Worm (Caenorhabditis elegans) whole organism, L4/young adult: ENCODE data around the gene cbs-1.

Experiments
- W03F9.2 ChIP-seq: fragments of 150-350 bp; optimal IDR thresholded peaks from 2 replicates; lab custom pipeline; 2014; ENCODE audit warnings: missing biosample characterization, missing genetic modification characterization
- dao-5 ChIP-seq: sonication (generic microtip); optimal IDR thresholded peaks from 2 replicates; lab custom pipeline; 2016; ENCODE audit warnings: missing genotype, missing genetic modification characterization, moderate library complexity, missing compliant biosample characterization
- him-1 ChIP-seq: sonication (generic microtip); optimal IDR thresholded peaks from 2 replicates; lab custom pipeline; 2016; ENCODE audit warnings: missing genotype, missing genetic modification reagents, missing genetic modification characterization, missing compliant biosample characterization

The cbs-1 gene

ce11 chrX:10068468-10068867 lies 14.4 kb downstream of the cbs-1 start:
- TF ChIP-seq him-1 (tag; lab: Kevin White, UChicago) (no peak), dao-5 (tag; lab: Kevin White, UChicago) (no peak), W03F9.2 (tag; lab: Kevin White, UChicago) (no peak)

- TF ChIP-seq him-1 (tag; lab: Kevin White, UChicago) (no peak), dao-5 (tag; lab: Kevin White, UChicago) (no peak), W03F9.2 (tag; lab: Kevin White, UChicago) (no peak)
Measured at ce11 chrX:10069692-10070091, 15.6 kb downstream of the cbs-1 start, which contains the start of gene mlck-1. Gene mlck-1 (minus strand): TSS chrX:10069792.

ce11 chrX:10074233-10074632 lies 20.2 kb downstream of the cbs-1 start, which contains the start of gene ZC373.5:
Gene ZC373.5 (minus strand): TSS chrX:10074391.
- TF ChIP-seq W03F9.2 (tag; lab: Kevin White, UChicago) (no peak), him-1 (tag; lab: Kevin White, UChicago) (no peak), dao-5 (tag; lab: Kevin White, UChicago) (no peak)

- no peak for TF ChIP-seq him-1 (tag; lab: Kevin White, UChicago)
- TF ChIP-seq dao-5 (tag; lab: Kevin White, UChicago): no peak
- TF ChIP-seq W03F9.2 (tag; lab: Kevin White, UChicago): no peak
Measured at ce11 chrX:10074988-10075387, 20.9 kb downstream of the cbs-1 start, which contains the start of gene dao-4. Gene dao-4 (plus strand): TSS chrX:10075288.

- TF ChIP-seq W03F9.2 (tag; lab: Kevin White, UChicago): no peak
- no peak for TF ChIP-seq dao-5 (tag; lab: Kevin White, UChicago)
- no peak for TF ChIP-seq him-1 (tag; lab: Kevin White, UChicago)
Measured at ce11 chrX:10076334-10076733, 22.3 kb downstream of the cbs-1 start.

- TF ChIP-seq him-1 (tag; lab: Kevin White, UChicago) (no peak), dao-5 (tag; lab: Kevin White, UChicago) (no peak), W03F9.2 (tag; lab: Kevin White, UChicago) (no peak)
Measured at ce11 chrX:10077297-10077696, 23.2 kb downstream of the cbs-1 start, which contains the start of gene col-176. Gene col-176 (plus strand): TSS chrX:10077597.

ce11 chrX:10078089-10078488 lies 24.0 kb downstream of the cbs-1 start:
- TF ChIP-seq dao-5 (tag; lab: Kevin White, UChicago): no peak
- no peak for TF ChIP-seq W03F9.2 (tag; lab: Kevin White, UChicago)
- no peak for TF ChIP-seq him-1 (tag; lab: Kevin White, UChicago)

- TF ChIP-seq dao-5 (tag; lab: Kevin White, UChicago): no peak
- TF ChIP-seq him-1 (tag; lab: Kevin White, UChicago): no peak
- no peak for TF ChIP-seq W03F9.2 (tag; lab: Kevin White, UChicago)
Measured at ce11 chrX:10078637-10079036, 24.6 kb downstream of the cbs-1 start.

- TF ChIP-seq him-1 (tag; lab: Kevin White, UChicago) (no peak), W03F9.2 (tag; lab: Kevin White, UChicago) (no peak), dao-5 (tag; lab: Kevin White, UChicago) (no peak)
Measured at ce11 chrX:10079230-10079629, 25.2 kb downstream of the cbs-1 start.

- TF ChIP-seq him-1 (tag; lab: Kevin White, UChicago) (no peak), dao-5 (tag; lab: Kevin White, UChicago) (no peak), W03F9.2 (tag; lab: Kevin White, UChicago) (no peak)
Measured at ce11 chrX:10081077-10081476, 27.0 kb downstream of the cbs-1 start.

- TF ChIP-seq W03F9.2 (tag; lab: Kevin White, UChicago): no peak
- TF ChIP-seq him-1 (tag; lab: Kevin White, UChicago): no peak
Measured at ce11 chrX:10083272-10083671, 29.2 kb downstream of the cbs-1 start.

- TF ChIP-seq dao-5 (tag; lab: Kevin White, UChicago): no peak
Measured at ce11 chrX:10084050-10084672, 30.1 kb downstream of the cbs-1 start, which contains the start of gene W07E11.1. Gene W07E11.1 (plus strand): TSS chrX:10084622.

- TF ChIP-seq him-1 (tag; lab: Kevin White, UChicago) (no peak), dao-5 (tag; lab: Kevin White, UChicago) (no peak), W03F9.2 (tag; lab: Kevin White, UChicago) (no peak)
Measured at ce11 chrX:10085073-10085472, 31.0 kb downstream of the cbs-1 start.

ce11 chrX:10087866-10088265 lies 33.8 kb downstream of the cbs-1 start, which contains the start of gene flp-28:
Gene flp-28 (minus strand): TSS chrX:10087966.
- no peak for TF ChIP-seq W03F9.2 (tag; lab: Kevin White, UChicago)
- no peak for TF ChIP-seq dao-5 (tag; lab: Kevin White, UChicago)
- TF ChIP-seq him-1 (tag; lab: Kevin White, UChicago): no peak
